Worm (Caenorhabditis elegans): ENCODE data around the gene ceh-57.

Gene ceh-57

DNA sequence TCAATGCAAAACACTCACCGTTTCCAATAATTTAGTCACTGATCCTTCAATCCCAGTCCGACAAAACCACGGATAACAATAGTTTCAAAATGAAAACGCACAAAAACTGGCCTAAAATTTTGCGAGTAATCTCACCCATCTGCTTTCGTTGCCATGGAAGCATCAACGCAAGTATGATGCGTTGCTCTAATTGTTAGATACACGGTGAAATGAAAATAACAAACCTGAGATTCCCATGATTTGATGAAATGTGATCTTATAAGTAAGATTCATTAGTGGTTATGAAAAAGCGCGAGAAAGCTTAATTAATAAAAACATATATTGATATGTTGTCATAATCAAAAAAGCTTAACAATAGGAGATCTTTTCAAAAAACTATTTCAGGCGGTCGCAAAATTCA, at the start of gene ceh-57:
Gene ceh-57, minus strand, starts transcription at position 95 of the 400 bp plus-strand sequence.
- no peak for TF ChIP-seq unc-62 (GFP tag; optimal IDR thresholded peaks at IDR 0.05)
- no peak for TF ChIP-seq sea-2 (GFP tag; optimal IDR thresholded peaks at IDR 0.05)
- TF ChIP-seq nhr-67 (tag; optimal IDR thresholded peaks at IDR 0.05), result no peak
- no peak for TF ChIP-seq daf-12 (tag; optimal IDR thresholded peaks at IDR 0.05)
- no peak for TF ChIP-seq snpc-4 (tag; optimal IDR thresholded peaks at IDR 0.05)
- no peak for TF ChIP-seq R02D3.7 (tag; optimal IDR thresholded peaks at IDR 0.05)
- no peak for TF ChIP-seq lsy-12 (tag; optimal IDR thresholded peaks at IDR 0.05)
- no peak for TF ChIP-seq eor-1 (tag; optimal IDR thresholded peaks at IDR 0.05)

DNA sequence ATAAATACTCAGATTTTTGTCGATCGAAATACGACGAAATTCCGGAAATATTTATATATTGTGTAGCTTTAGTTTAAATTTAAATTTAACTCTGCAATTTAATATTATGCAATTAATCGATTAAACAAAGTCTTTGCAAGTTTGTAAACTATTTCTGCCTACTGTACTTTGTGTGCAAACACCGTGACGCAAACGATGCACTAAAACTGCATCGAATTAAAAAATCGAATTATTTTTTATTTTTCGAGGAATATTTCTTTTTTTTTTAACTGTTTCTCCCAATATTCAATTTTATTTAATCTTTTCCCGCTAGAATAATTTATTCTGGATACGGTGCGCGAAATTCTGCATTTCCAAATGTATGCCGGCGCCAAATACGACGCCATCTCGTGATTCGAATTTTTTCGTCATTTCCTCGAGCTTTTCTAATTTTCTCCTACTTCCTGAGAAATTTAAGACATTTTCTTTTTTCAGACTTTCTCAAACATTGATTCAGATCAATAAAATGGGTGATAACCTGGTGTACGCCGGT, 49.3 kb upstream of the ceh-57 start, which contains the start of gene eif-2A:
Gene eif-2A, plus strand, starts transcription at position 469 of the 532 bp plus-strand sequence.
- TF ChIP-seq pha-4 (tag; optimal IDR thresholded peaks at IDR 0.05) (peak; percentile 44), R02D3.7 (tag; optimal IDR thresholded peaks at IDR 0.05) (no peak), nfya-1 (tag; optimal IDR thresholded peaks at IDR 0.05; ENCODE audit: insufficient read depth) (peak; percentile 51), lin-15B (tag; optimal IDR thresholded peaks at IDR 0.05) (peak; percentile 27), ceh-16 (tag; optimal IDR thresholded peaks at IDR 0.05) (no peak)

DNA sequence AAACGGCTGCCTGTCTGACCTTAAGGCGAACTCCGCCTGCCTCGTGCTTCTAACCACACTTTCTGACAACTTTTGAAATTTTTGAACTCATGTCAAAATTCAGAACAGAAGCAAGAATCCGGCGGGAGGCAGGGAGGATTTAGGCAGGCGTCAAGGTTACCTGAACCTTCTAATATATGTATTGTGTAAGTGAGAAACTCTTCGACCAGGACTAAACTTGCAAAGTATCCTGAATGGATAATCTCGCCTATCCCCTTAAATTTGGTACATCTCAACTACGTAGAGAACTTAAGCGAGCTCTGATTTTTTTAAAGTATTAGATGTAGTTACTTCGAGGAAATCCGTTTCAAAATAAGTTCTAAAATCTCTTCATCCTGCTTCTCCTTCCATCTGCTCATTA, 43.9 kb upstream of the ceh-57 start, which contains the start of gene E04D5.5:
Gene E04D5.5, plus strand, starts transcription at position 301 of the 400 bp plus-strand sequence.
- TF ChIP-seq skn-1 (tag; optimal IDR thresholded peaks at IDR 0.05), result no peak
- no peak for TF ChIP-seq elt-3 (tag; optimal IDR thresholded peaks at IDR 0.05)
- no peak for TF ChIP-seq lsy-12 (tag; optimal IDR thresholded peaks at IDR 0.05)
- no peak for TF ChIP-seq unc-62 (GFP tag; optimal IDR thresholded peaks at IDR 0.05)
- no peak for TF ChIP-seq ztf-4 (tag; optimal IDR thresholded peaks at IDR 0.05)

DNA sequence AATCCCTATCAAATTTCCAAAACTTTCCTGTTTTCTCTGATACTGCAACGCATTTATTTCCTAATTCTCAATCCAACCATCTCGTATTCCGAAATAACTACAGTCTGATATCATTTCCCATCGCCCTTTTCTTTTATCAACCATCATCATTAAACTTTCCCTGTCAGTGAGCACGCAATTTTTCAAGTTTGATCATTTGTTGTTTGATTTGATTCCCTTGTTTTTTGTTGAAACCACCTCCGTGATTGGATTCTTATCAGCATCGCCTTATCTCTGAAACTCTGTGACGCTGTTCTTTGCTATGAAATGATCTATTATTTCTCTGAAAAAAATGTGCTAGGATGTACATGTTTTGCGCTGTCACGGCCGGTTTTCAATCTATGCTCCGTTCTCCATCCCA, 35.9 kb upstream of the ceh-57 start:
- TF ChIP-seq elt-3 (tag; optimal IDR thresholded peaks at IDR 0.05) (no peak), elt-2 (tag; optimal IDR thresholded peaks at IDR 0.05) (peak; percentile 89), ama-1 (optimal IDR thresholded peaks at IDR 0.05) (no peak), nhr-12 (tag; optimal IDR thresholded peaks at IDR 0.05) (no peak), nfya-1 (tag; optimal IDR thresholded peaks at IDR 0.05; ENCODE audit: insufficient read depth) (no peak), pqm-1 (tag; optimal IDR thresholded peaks at IDR 0.05) (peak; percentile 50)

DNA sequence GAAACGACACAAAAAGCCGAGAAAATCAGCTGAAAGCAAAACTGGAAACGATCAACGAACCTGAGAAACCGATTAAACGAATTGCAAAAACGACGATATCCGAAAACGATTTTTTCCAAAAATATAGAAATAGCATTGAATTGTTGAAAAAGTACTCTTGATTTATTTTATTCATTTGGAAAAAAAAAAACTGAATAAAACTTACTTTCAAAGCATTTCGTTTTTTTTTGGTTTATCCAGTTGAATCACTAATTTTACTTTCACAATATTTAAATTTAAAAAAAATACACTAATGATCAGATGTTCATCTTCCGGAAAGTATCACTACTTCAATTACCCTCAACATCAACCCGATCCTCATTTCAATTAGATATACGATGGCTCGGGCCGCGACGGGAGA, 29.5 kb upstream of the ceh-57 start, which contains the start of gene T09F3.5:
Gene T09F3.5, plus strand, starts transcription at position 301 of the 400 bp plus-strand sequence.
- TF ChIP-seq nhr-43 (tag; optimal IDR thresholded peaks at IDR 0.05; ENCODE audit: poor library complexity, severe bottlenecking) (no peak), fkh-2 (tag; optimal IDR thresholded peaks at IDR 0.05) (no peak), mdl-1 (tag; optimal IDR thresholded peaks at IDR 0.05) (no peak)

DNA sequence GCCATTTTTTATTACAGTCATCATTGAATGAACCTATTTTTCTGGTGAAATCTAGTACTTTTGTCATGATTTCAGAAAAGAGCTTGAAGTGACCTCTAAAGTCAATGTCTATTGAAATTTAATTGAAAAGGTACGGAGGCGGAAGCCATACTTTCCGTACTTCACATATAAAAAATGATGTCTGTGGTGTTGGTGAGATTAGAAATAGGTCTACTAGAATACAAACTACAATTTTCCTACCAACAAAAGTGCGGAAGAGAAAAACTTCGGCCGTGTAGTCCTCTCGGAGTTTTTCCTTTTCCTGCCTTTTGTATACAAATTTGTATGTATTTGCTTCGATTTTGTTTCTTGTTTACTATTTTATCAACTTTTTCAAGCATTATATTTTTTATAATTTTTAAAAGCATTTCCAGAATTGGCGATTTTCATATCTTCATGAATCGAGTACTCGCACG, 28.2 kb upstream of the ceh-57 start, which contains the start of gene T09F3.4:
Gene T09F3.4, plus strand, starts transcription at position 405 of the 455 bp plus-strand sequence.
- TF ChIP-seq nfya-1 (tag; optimal IDR thresholded peaks at IDR 0.05; ENCODE audit: insufficient read depth) (peak; percentile 69), nhr-23 (tag; optimal IDR thresholded peaks at IDR 0.05) (peak; percentile 58), fos-1 (tag; optimal IDR thresholded peaks at IDR 0.05) (no peak), elt-2 (tag; optimal IDR thresholded peaks at IDR 0.05) (peak; percentile 25), pha-4 (tag; optimal IDR thresholded peaks at IDR 0.05) (peak; percentile 70), snpc-4 (tag; optimal IDR thresholded peaks at IDR 0.05) (peak; percentile 70), pqm-1 (tag; optimal IDR thresholded peaks at IDR 0.05) (peak; percentile 2), ZK546.5 (tag; optimal IDR thresholded peaks at IDR 0.05) (no peak), nhr-43 (tag; optimal IDR thresholded peaks at IDR 0.05; ENCODE audit: poor library complexity, severe bottlenecking) (peak; percentile 68), lin-15B (tag; optimal IDR thresholded peaks at IDR 0.05) (peak; percentile 52), hmg-11 (tag; optimal IDR thresholded peaks at IDR 0.05) (peak; percentile 35), ceh-16 (tag; optimal IDR thresholded peaks at IDR 0.05) (no peak)
